Fruit fly (Drosophila melanogaster): ENCODE measurements around the gene CG3164.

CG3164 gene

DNA sequence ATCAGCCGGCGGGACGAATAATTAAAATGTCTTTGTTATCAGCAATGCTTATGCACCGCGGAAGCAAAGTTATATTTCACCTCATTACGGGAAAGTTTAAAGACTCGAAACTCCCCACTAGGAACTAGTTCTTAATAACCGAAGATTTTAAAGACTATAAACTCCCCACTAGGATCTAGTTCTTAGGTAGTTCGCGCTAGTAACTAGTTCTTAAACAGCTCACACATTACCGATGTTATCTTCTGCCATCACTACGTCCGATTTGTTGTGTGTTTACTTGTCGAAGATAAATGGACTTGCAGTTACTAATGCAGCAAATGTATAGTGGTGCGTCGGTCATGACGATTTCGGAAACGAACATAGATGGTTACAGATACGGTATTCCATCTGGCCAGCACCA lies 12.5 kb upstream of the CG3164 start, which contains the start of the genes CG31974 and CG11454 (continued):
- TF ChIP-seq Opbp (GFP tag; IDR thresholded peaks at IDR 0.05; ENCODE audit: partially characterized antibody) (peak; percentile 83), B-H2 (GFP tag; optimal IDR thresholded peaks at IDR 0.05) (peak; percentile 56), inv (GFP tag; IDR thresholded peaks at IDR 0.05; ENCODE audit: partially characterized antibody) (peak; percentile 75; the same call in 1 of the 2 replicates), CG11695 (GFP tag; IDR thresholded peaks at IDR 0.05) (no peak), Neu2 (GFP tag; optimal IDR thresholded peaks at IDR 0.05; ENCODE audit: borderline replicate concordance) (no peak), Med (GFP tag) (peak; percentile 83), CG6765 (GFP tag; optimal IDR thresholded peaks at IDR 0.05) (no peak), hb (GFP tag; IDR thresholded peaks at IDR 0.05; ENCODE audit: partially characterized antibody) (0 out of 3 replicates have a peak, but pooled peaks have one; percentile 64), CG16815 (GFP tag; optimal IDR thresholded peaks at IDR 0.05) (no peak), vvl (GFP tag; IDR thresholded peaks at IDR 0.05) (peak; percentile 15; the same call in 1 of the 2 replicates), Spps (tag; optimal IDR thresholded peaks at IDR 0.05) (no peak), CG31224 (GFP tag; IDR thresholded peaks at IDR 0.05) (no peak), nom (GFP tag; optimal IDR thresholded peaks at IDR 0.05) (peak; percentile 2), MBD-R2 (GFP tag; IDR thresholded peaks at IDR 0.05) (peak; percentile 76), grn (GFP tag; optimal IDR thresholded peaks at IDR 0.05) (peak; percentile 93), bigmax (GFP tag; optimal IDR thresholded peaks at IDR 0.05) (peak; percentile 22), CG12391 (tag; optimal IDR thresholded peaks at IDR 0.05) (peak; percentile 25), dpn (GFP tag; optimal IDR thresholded peaks at IDR 0.05) (peak in 1 of 2 experiments; percentile 7), CG42726 (GFP tag; IDR thresholded peaks at IDR 0.05; ENCODE audit: partially characterized antibody) (peak; percentile 53; the same call in 1 of the 2 replicates), grau (tag; optimal IDR thresholded peaks at IDR 0.05) (peak; percentile 21), CG3065 (GFP tag; optimal IDR thresholded peaks at IDR 0.05) (no peak), zen2 (GFP tag; IDR thresholded peaks at IDR 0.05; ENCODE audit: partially characterized antibody) (peak; percentile 78), CG12659 (GFP tag; optimal IDR thresholded peaks at IDR 0.05) (peak; percentile 28), ato (GFP tag; IDR thresholded peaks at IDR 0.05; ENCODE audit: partially characterized antibody) (peak; percentile 36; the same call in 1 of the 2 replicates), HmgD (GFP tag; optimal IDR thresholded peaks at IDR 0.05) (no peak), Deaf1 (tag; optimal IDR thresholded peaks at IDR 0.05) (peak; percentile 25), CG30403 (GFP tag; optimal IDR thresholded peaks at IDR 0.05) (peak; percentile 7), mirr (GFP tag; optimal IDR thresholded peaks at IDR 0.05) (peak; percentile 34), CG31441 (GFP tag; IDR thresholded peaks at IDR 0.05) (no peak), CG12104 (GFP tag; optimal IDR thresholded peaks at IDR 0.05) (no peak), mld (GFP tag; IDR thresholded peaks at IDR 0.05; ENCODE audit: partially characterized antibody) (0 out of 3 replicates have a peak, but pooled peaks have one; percentile 41), Rfx (GFP tag; IDR thresholded peaks at IDR 0.05) (peak; percentile 18; the same call in 1 of the 2 replicates), caup (GFP tag; optimal IDR thresholded peaks at IDR 0.05; ENCODE audit: severe bottlenecking) (no peak), Pdp1 (GFP tag; optimal IDR thresholded peaks at IDR 0.05) (peak in 1 of 2 experiments; percentile 63), CoRest (tag; optimal IDR thresholded peaks at IDR 0.05) (peak; percentile 4), nerfin-2 (GFP tag; IDR thresholded peaks at IDR 0.05; ENCODE audit: partially characterized antibody) (peak; percentile 70; the same call in 1 of the 2 replicates), pzg (GFP tag; optimal IDR thresholded peaks at IDR 0.05) (peak; percentile 84), shn (GFP tag; optimal IDR thresholded peaks at IDR 0.05) (no peak), pros (GFP tag; optimal IDR thresholded peaks at IDR 0.05) (peak; percentile 61), CG16813 (GFP tag; IDR thresholded peaks at IDR 0.05; ENCODE audit: partially characterized antibody) (peak; percentile 67; the same call in 2 of the 3 replicates), CG1603 (tag; optimal IDR thresholded peaks at IDR 0.05) (peak; percentile 65), CG7963 (GFP tag; IDR thresholded peaks at IDR 0.05; ENCODE audit: partially characterized antibody) (peak; percentile 66; the same call in 2 of the 3 replicates), Scr (GFP tag; IDR thresholded peaks at IDR 0.05; ENCODE audit: partially characterized antibody) (peak; percentile 82), cad (GFP tag; optimal IDR thresholded peaks at IDR 0.05) (no peak), pum (GFP tag; optimal IDR thresholded peaks at IDR 0.05) (peak; percentile 0), Lhr (GFP tag; optimal IDR thresholded peaks at IDR 0.05) (peak; percentile 37), so (GFP tag; IDR thresholded peaks at IDR 0.05) (no peak), hbn (GFP tag; IDR thresholded peaks at IDR 0.05; ENCODE audit: partially characterized antibody) (peak; percentile 92)

All from whole organism, embryonic.